Worm (Caenorhabditis elegans): ENCODE measurements around the gene Y39E4B.13.

Gene Y39E4B.13

DNA sequence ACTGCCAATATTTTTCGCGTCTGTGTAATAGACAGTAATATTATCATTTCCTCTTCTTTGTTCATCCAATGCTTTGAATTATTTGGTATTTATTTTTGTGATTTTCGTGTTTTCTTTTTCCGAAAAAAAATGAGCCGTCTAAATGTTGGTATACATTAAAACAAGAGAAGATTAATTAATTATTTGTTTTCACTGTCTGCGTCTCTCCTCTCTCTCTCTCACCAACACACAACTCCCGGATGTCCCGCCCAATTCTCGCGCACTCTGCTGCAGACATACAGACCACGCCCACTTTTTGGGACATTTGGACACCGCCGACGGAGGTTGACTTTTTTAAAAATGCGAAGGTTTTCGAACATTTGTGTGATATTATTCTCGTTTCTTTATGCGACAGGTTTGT is 28.6 kb downstream of the Y39E4B.13 start, which contains the start of gene zig-8:
Gene zig-8, plus strand, starts transcription at position 301 of the 400 bp plus-strand sequence.
- TF ChIP-seq W03F9.2 (tag; optimal IDR thresholded peaks at IDR 0.05), result no peak

DNA sequence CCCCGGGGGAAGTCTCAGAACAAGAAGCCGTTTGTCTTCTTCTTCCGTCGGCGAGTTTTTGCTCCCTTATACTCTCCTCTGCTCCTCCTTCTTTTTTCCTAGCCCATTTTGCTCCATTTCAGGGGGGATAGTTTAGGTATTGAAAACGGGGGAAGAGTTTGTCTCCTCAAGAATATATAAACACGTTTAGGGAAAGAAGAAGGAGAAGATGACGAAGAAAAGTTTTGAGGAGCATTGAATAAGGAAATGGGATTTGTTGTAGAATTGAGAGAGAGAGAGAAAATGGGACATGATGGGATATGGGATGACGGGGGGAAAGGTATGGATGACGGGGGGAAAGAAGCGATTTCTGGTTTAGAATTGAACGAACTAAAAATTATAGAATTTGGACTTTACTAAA is 32.5 kb downstream of the Y39E4B.13 start:
- TF ChIP-seq dao-5 (tag; optimal IDR thresholded peaks at IDR 0.05), result no peak
- TF ChIP-seq him-1 (tag; optimal IDR thresholded peaks at IDR 0.05), result no peak
- TF ChIP-seq W03F9.2 (tag; optimal IDR thresholded peaks at IDR 0.05), result no peak

DNA sequence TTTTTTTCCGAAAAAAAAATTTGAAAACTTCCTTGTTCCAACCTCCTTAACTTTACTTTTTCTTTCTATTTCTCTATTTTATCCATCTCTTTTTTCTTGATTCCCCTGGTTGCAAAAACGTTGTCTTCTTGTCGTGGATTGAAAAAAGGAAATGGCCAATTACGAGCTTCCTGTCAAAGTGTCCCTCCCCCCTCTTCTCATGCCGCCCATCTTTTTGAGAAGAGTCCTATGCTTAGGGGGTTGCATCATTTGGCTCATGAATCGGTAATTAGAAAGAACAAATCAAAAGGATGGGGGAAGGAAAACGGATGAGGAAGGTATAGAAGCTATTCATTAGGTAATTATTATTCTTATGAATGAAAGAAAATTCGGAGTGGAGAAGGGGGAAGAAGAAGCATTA is 36.2 kb downstream of the Y39E4B.13 start:
- TF ChIP-seq dao-5 (tag; optimal IDR thresholded peaks at IDR 0.05) (no peak), him-1 (tag; optimal IDR thresholded peaks at IDR 0.05) (no peak), W03F9.2 (tag; optimal IDR thresholded peaks at IDR 0.05) (no peak)

ce11 chrIII:13131220-13131619 is 40.3 kb downstream of the Y39E4B.13 start:
- no peak for TF ChIP-seq W03F9.2 (tag; optimal IDR thresholded peaks at IDR 0.05)
- no peak for TF ChIP-seq him-1 (tag; optimal IDR thresholded peaks at IDR 0.05)
- no peak for TF ChIP-seq dao-5 (tag; optimal IDR thresholded peaks at IDR 0.05)

DNA sequence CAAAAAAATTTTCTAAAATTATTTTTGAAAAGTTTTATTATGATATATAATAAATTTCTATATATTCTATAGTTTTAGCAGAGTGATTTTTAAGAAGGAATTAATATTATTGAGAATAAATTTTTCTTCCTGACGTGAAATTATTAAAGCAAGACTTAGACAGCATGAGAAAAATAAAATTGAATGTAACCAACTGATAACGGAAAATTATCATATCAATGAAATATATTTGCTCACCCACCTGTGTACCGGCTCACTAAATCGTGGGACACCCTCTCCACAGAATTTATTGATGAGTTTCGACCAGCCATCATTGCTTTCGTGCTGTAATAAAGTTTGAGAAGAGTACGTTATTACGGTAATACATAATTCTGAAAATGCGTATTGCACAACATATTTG is 48.4 kb downstream of the Y39E4B.13 start, which contains the start of gene bre-2:
Gene bre-2, minus strand, starts transcription at position 326 of the 400 bp plus-strand sequence.
- TF ChIP-seq dao-5 (tag; optimal IDR thresholded peaks at IDR 0.05), result no peak
- no peak for TF ChIP-seq him-1 (tag; optimal IDR thresholded peaks at IDR 0.05)
- no peak for TF ChIP-seq W03F9.2 (tag; optimal IDR thresholded peaks at IDR 0.05)
